Worm (Caenorhabditis elegans) whole organism, L3 larva: ENCODE measurements around the gene lgc-18.

Experiments used
- ama-1 ChIP-seq: fragments of 150-350 bp; optimal IDR thresholded peaks from 2 replicates; lab custom pipeline; 2018
- fkh-10 ChIP-seq: sonication (generic microtip); optimal IDR thresholded peaks from 2 replicates; lab custom pipeline; 2017; ENCODE audit warnings: missing biosample characterization, missing genetic modification reagents, missing genetic modification characterization
- fkh-2 ChIP-seq: fragments of 150-350 bp; optimal IDR thresholded peaks from 2 replicates; lab custom pipeline; 2014; ENCODE audit warnings: missing biosample characterization, missing genetic modification reagents, missing genetic modification characterization
- hmg-11 ChIP-seq: sonication (generic microtip); optimal IDR thresholded peaks from 2 replicates; lab custom pipeline; 2016; ENCODE audit warnings: missing genetic modification characterization, missing compliant biosample characterization
- lin-39 ChIP-seq: fragments of 150-350 bp; optimal IDR thresholded peaks from 2 replicates; lab custom pipeline; 2018; ENCODE audit warnings: missing biosample characterization, missing genetic modification reagents, missing genetic modification characterization
- mml-1 ChIP-seq: fragments of 150-350 bp; sonication (generic microtip); optimal IDR thresholded peaks from 3 replicates; lab custom pipeline; 2014; ENCODE audit warnings: missing biosample characterization, missing genetic modification characterization
- nhr-12 ChIP-seq: fragments of 150-350 bp; optimal IDR thresholded peaks from 2 replicates; lab custom pipeline; 2014; ENCODE audit warnings: missing biosample characterization, missing genetic modification characterization
- nhr-23 ChIP-seq: fragments of 150-350 bp; optimal IDR thresholded peaks from 2 replicates; lab custom pipeline; 2014; ENCODE audit warnings: missing biosample characterization, missing genetic modification reagents, missing genetic modification characterization
- nhr-28 ChIP-seq: fragments of 150-350 bp; optimal IDR thresholded peaks from 2 replicates; lab custom pipeline; 2014; ENCODE audit warnings: missing biosample characterization, missing genetic modification characterization
- skn-1 ChIP-seq: fragments of 150-350 bp; optimal IDR thresholded peaks from 2 replicates; lab custom pipeline; 2014; ENCODE audit warnings: missing biosample characterization, missing genetic modification characterization
- snpc-4 ChIP-seq: fragments of 150-350 bp; optimal IDR thresholded peaks from 2 replicates; lab custom pipeline; 2014; ENCODE audit warnings: missing biosample characterization, missing genetic modification characterization
- unc-62 ChIP-seq: fragments of 150-350 bp; sonication (generic microtip); optimal IDR thresholded peaks from 4 replicates; lab custom pipeline; 2014; ENCODE audit warnings: missing biosample characterization, missing genetic modification reagents, missing genetic modification characterization

ce11 chrX:12093992-12094391, 31.4 kb upstream of the lgc-18 start:
- TF ChIP-seq nhr-28 (tag; lab: Kevin White, UChicago) (no peak), unc-62 (GFP tag; lab: Kevin White, UChicago) (no peak), mml-1 (no peak), lin-39 (tag; lab: Kevin White, UChicago) (no peak), fkh-10 (GFP tag; lab: Kevin White, UChicago) (no peak), ama-1 (lab: Kevin White, UChicago) (no peak), fkh-2 (no peak), hmg-11 (tag; lab: Kevin White, UChicago) (no peak), snpc-4 (tag; lab: Kevin White, UChicago) (no peak), nhr-12 (tag; lab: Kevin White, UChicago) (no peak), nhr-23 (tag; lab: Kevin White, UChicago) (no peak), skn-1 (tag; lab: Kevin White, UChicago) (no peak)
